Worm (Caenorhabditis elegans) whole organism, L4 larva: ENCODE measurements around the gene R08C7.11.

Experiments used
- F49E8.2 ChIP-seq: sonication (generic microtip); optimal IDR thresholded peaks from 2 replicates; lab custom pipeline; 2016; ENCODE audit warnings: missing compliant biosample characterization, mild to moderate bottlenecking, missing genetic modification characterization, borderline replicate concordance
- ZK337.2 ChIP-seq: fragments of 200-800 bp; sonication (Bioruptor generic); IDR thresholded peaks from 2 replicates; pipeline ENCODE4 v1.3.6; 2022; ENCODE audit warnings: missing genetic modification reagents, missing genetic modification characterization, missing compliant biosample characterization
- mdl-1 ChIP-seq, 2 experiments: fragments of 150-350 bp in 1 of 2; sonication (generic microtip) in 1 of 2; optimal IDR thresholded peaks; 2 replicates each; lab custom pipeline; 2014 to 2017; ENCODE audit warnings: missing biosample characterization in 2 of 2, missing genetic modification characterization in 2 of 2
- mes-2 ChIP-seq: sonication (generic microtip); optimal IDR thresholded peaks from 2 replicates; lab custom pipeline; 2016; ENCODE audit warnings: missing genotype, mild to moderate bottlenecking, missing genetic modification characterization, missing compliant biosample characterization; ENCODE audit not compliant: poor library complexity, severe bottlenecking
- mxl-3 ChIP-seq: fragments of 200-800 bp; sonication (Bioruptor generic); optimal IDR thresholded peaks from 2 replicates; lab custom pipeline; 2018; ENCODE audit warnings: mild to moderate bottlenecking, missing genetic modification characterization, missing compliant biosample characterization
- nhr-11 ChIP-seq: fragments of 150-350 bp; optimal IDR thresholded peaks from 2 replicates; lab custom pipeline; 2014; ENCODE audit warnings: missing biosample characterization, missing genetic modification characterization
- nhr-237 ChIP-seq: sonication (generic microtip); optimal IDR thresholded peaks from 2 replicates; lab custom pipeline; 2017; ENCODE audit warnings: missing biosample characterization, missing genetic modification characterization
- sdz-12 ChIP-seq: fragments of 200-800 bp; sonication (Bioruptor generic); optimal IDR thresholded peaks from 2 replicates; lab custom pipeline; 2018; ENCODE audit warnings: mild to moderate bottlenecking, missing genetic modification characterization, missing compliant biosample characterization
- unc-39 ChIP-seq: sonication (generic microtip); optimal IDR thresholded peaks from 2 replicates; lab custom pipeline; 2017; ENCODE audit warnings: missing biosample characterization, missing genetic modification characterization
- unc-62 ChIP-seq, 3 experiments: fragments of 150-350 bp in 1 of 3; sonication (generic microtip); optimal IDR thresholded peaks in 2 of 3; peaks in 1 of 3; 1 replicate in 1 of 3; 2 replicates in 2 of 3; lab custom pipeline; 2014 to 2017; ENCODE audit warnings: missing biosample characterization in 3 of 3, missing genetic modification characterization in 3 of 3, missing genetic modification reagents in 3 of 3, missing genotype in 1 of 3

ce11 chrIV:4408714-4409113 lies 46.0 kb downstream of the R08C7.11 start:
- TF ChIP-seq mxl-3 (GFP tag; lab: Kevin White, UChicago) (peak; percentile 22), nhr-237 (no peak), unc-39 (tag; lab: Kevin White, UChicago) (no peak), ZK337.2 (GFP tag; lab: Robert Waterston, UW) (no peak), mes-2 (tag; lab: Kevin White, UChicago) (no peak), unc-62 (GFP tag; optimal IDR thresholded peaks at IDR 0.05 in 1 of 2; lab: Kevin White, UChicago) (peak in 1 of 2 experiments; percentile 19), unc-62 (tag; optimal IDR thresholded peaks at IDR 0.05; lab: Kevin White, UChicago) (no peak), F49E8.2 (tag; lab: Kevin White, UChicago) (no peak), mdl-1 (tag; optimal IDR thresholded peaks at IDR 0.05; lab: Kevin White, UChicago) (no peak), sdz-12 (GFP tag; lab: Kevin White, UChicago) (no peak), nhr-11 (tag; lab: Kevin White, UChicago) (no peak)
